Fruit fly (Drosophila melanogaster) whole organism, embryonic: ENCODE measurements around the gene Mdh2.
A peak's percentile ranks its signal among the peaks of the same experiment; 100 is the strongest.

ENCODE experiments used
- Abd-B ChIP-seq: fragments of 200-800 bp; sonication (Bioruptor generic); optimal IDR thresholded peaks from 2 replicates; lab custom pipeline; 2018; ENCODE audit warnings: missing biosample characterization, mild to moderate bottlenecking, missing genetic modification characterization, moderate library complexity
- BEAF-32 ChIP-seq: fragments of 200-800 bp; sonication (Bioruptor generic); optimal IDR thresholded peaks from 3 replicates; lab custom pipeline; 2017; ENCODE audit warnings: missing biosample characterization, missing genetic modification characterization, mild to moderate bottlenecking, moderate library complexity, missing genetic modification reagents
- Bgb ChIP-seq: fragments of 200-800 bp; sonication (Bioruptor generic); IDR thresholded peaks from 2 replicates; pipeline ENCODE4 v1.3.6; 2022; ENCODE audit warnings: missing biosample characterization, missing genetic modification characterization; ENCODE audit not compliant: partially characterized antibody
- C15 ChIP-seq: fragments of 200-800 bp; sonication (Bioruptor generic); IDR thresholded peaks from 3 replicates; pipeline ENCODE4 v1.3.6; 2022; ENCODE audit warnings: missing biosample characterization, missing genetic modification characterization
- CG10366 ChIP-seq: fragments of 200-800 bp; sonication (Bioruptor generic); IDR thresholded peaks from 2 replicates; pipeline ENCODE4 v1.3.6; 2022; ENCODE audit warnings: missing biosample characterization, missing genetic modification characterization
- CG11093 ChIP-seq: fragments of 200-800 bp; sonication (Bioruptor generic); IDR thresholded peaks from 3 replicates; pipeline ENCODE4 v1.3.6; 2022; ENCODE audit warnings: missing biosample characterization, missing genetic modification characterization
- CG13296 ChIP-seq: fragments of 200-800 bp; sonication (Bioruptor generic); optimal IDR thresholded peaks from 3 replicates; lab custom pipeline; 2018; ENCODE audit warnings: missing biosample characterization, mild to moderate bottlenecking, missing genetic modification characterization
- CG13894 ChIP-seq: fragments of 200-800 bp; sonication (Bioruptor generic); optimal IDR thresholded peaks from 3 replicates; lab custom pipeline; 2018; ENCODE audit warnings: missing biosample characterization, mild to moderate bottlenecking, missing genetic modification characterization, moderate library complexity
- CG1529 ChIP-seq: fragments of 200-800 bp; sonication (Bioruptor generic); optimal IDR thresholded peaks from 3 replicates; lab custom pipeline; 2018; ENCODE audit warnings: missing biosample characterization, missing genetic modification characterization
- CG1603 ChIP-seq: fragments of 200-800 bp; sonication (Bioruptor generic); optimal IDR thresholded peaks from 2 replicates; lab custom pipeline; 2019; ENCODE audit warnings: missing biosample characterization, mild to moderate bottlenecking, missing genetic modification characterization, moderate library complexity
- CG17359 ChIP-seq: fragments of 200-800 bp; sonication (Bioruptor generic); optimal IDR thresholded peaks from 3 replicates; lab custom pipeline; 2018; ENCODE audit warnings: missing biosample characterization, mild to moderate bottlenecking, missing genetic modification characterization, moderate library complexity
- CG2889 ChIP-seq: fragments of 200-800 bp; sonication (Bioruptor generic); IDR thresholded peaks from 3 replicates; pipeline ENCODE4 v1.3.6; 2022; ENCODE audit warnings: missing biosample characterization, missing genetic modification characterization
- CG6175 ChIP-seq: fragments of 200-800 bp; sonication (Bioruptor generic); IDR thresholded peaks from 3 replicates; pipeline ENCODE4 v1.3.6; 2022; ENCODE audit warnings: missing biosample characterization, missing genetic modification characterization
- CG6765 ChIP-seq: fragments of 200-800 bp; sonication (Bioruptor generic); optimal IDR thresholded peaks from 3 replicates; lab custom pipeline; 2017; ENCODE audit warnings: missing biosample characterization, mild to moderate bottlenecking, missing genetic modification characterization
- CG7556 ChIP-seq: fragments of 200-800 bp; sonication (Bioruptor generic); optimal IDR thresholded peaks from 2 replicates; lab custom pipeline; 2017; ENCODE audit warnings: missing biosample characterization, mild to moderate bottlenecking, missing genetic modification characterization
- CG9817 ChIP-seq: fragments of 200-800 bp; sonication (Bioruptor generic); optimal IDR thresholded peaks from 2 replicates; lab custom pipeline; 2018; ENCODE audit warnings: missing biosample characterization, mild to moderate bottlenecking, missing genetic modification characterization, moderate library complexity
- CTCF ChIP-seq: fragments of 200-800 bp; sonication (Bioruptor generic); optimal IDR thresholded peaks from 2 replicates; lab custom pipeline; 2017; ENCODE audit warnings: missing biosample characterization, mild to moderate bottlenecking, missing genetic modification characterization, moderate library complexity
- Dp ChIP-seq: fragments of 200-800 bp; sonication (Bioruptor generic); optimal IDR thresholded peaks from 2 replicates; lab custom pipeline; 2018; ENCODE audit warnings: missing biosample characterization, mild to moderate bottlenecking, missing genetic modification characterization, moderate library complexity
- E2f2 ChIP-seq: fragments of 200-800 bp; sonication (Bioruptor generic); IDR thresholded peaks from 2 replicates; pipeline ENCODE4 v1.3.6; 2022; ENCODE audit warnings: missing biosample characterization, missing genetic modification characterization
- ERR ChIP-seq: fragments of 200-800 bp; sonication (Bioruptor generic); optimal IDR thresholded peaks from 2 replicates; lab custom pipeline; 2016; ENCODE audit warnings: missing biosample characterization, missing genetic modification characterization
- Elba2 ChIP-seq: fragments of 200-800 bp; sonication (Bioruptor generic); optimal IDR thresholded peaks from 3 replicates; lab custom pipeline; 2016; ENCODE audit warnings: missing biosample characterization, missing genetic modification characterization
- Ets97D ChIP-seq: fragments of 200-800 bp; sonication (Bioruptor generic); optimal IDR thresholded peaks from 3 replicates; lab custom pipeline; 2016; ENCODE audit warnings: missing biosample characterization, missing genetic modification characterization
- HLH54F ChIP-seq: fragments of 200-800 bp; sonication (Bioruptor generic); optimal IDR thresholded peaks from 3 replicates; lab custom pipeline; 2016; ENCODE audit warnings: missing biosample characterization, missing genetic modification characterization
- Lhr ChIP-seq: fragments of 200-800 bp; sonication (Bioruptor generic); optimal IDR thresholded peaks from 3 replicates; lab custom pipeline; 2017; ENCODE audit warnings: mild to moderate bottlenecking, missing biosample characterization, missing genetic modification reagents, missing genetic modification characterization
- MBD-R2 ChIP-seq: fragments of 200-800 bp; sonication (Bioruptor generic); IDR thresholded peaks from 2 replicates; pipeline ENCODE4 v1.3.6; 2022; ENCODE audit warnings: missing biosample characterization, missing genetic modification characterization
- MESR4 ChIP-seq: fragments of 200-800 bp; sonication (Bioruptor generic); optimal IDR thresholded peaks from 2 replicates; lab custom pipeline; 2018; ENCODE audit warnings: missing biosample characterization, mild to moderate bottlenecking, missing genetic modification characterization, moderate library complexity
- Mad ChIP-seq: fragments of 200-800 bp; sonication (Bioruptor generic); optimal IDR thresholded peaks from 2 replicates; lab custom pipeline; 2016; ENCODE audit warnings: missing biosample characterization, missing genetic modification characterization
- NC2β ChIP-seq: fragments of 200-800 bp; sonication (Bioruptor generic); optimal IDR thresholded peaks from 2 replicates; lab custom pipeline; 2016; ENCODE audit warnings: missing biosample characterization, missing genetic modification characterization
- Trl ChIP-seq, 3 experiments: fragments of >200 bp in 2 of 3; fragments of 200-800 bp in 1 of 3; sonication (Bioruptor generic) in 1 of 3; optimal IDR thresholded peaks; 2 replicates in 1 of 3; 3 replicates in 2 of 3; lab custom pipeline; 2016 to 2017; ENCODE audit warnings: missing biosample characterization in 1 of 3, missing genetic modification characterization in 1 of 3
- corto ChIP-seq: fragments of 200-800 bp; sonication (Bioruptor generic); optimal IDR thresholded peaks from 2 replicates; lab custom pipeline; 2016; ENCODE audit warnings: missing biosample characterization, mild to moderate bottlenecking, missing genetic modification characterization, moderate library complexity
- croc ChIP-seq: fragments of 200-800 bp; sonication (Bioruptor generic); conservative IDR thresholded peaks from 3 replicates; pipeline ENCODE4 v1.3.6; 2022; ENCODE audit warnings: missing biosample characterization, missing genetic modification characterization
- crp ChIP-seq, 2 experiments: fragments of 200-800 bp; sonication (Bioruptor generic); optimal IDR thresholded peaks; 2 replicates in 1 of 2; 3 replicates in 1 of 2; lab custom pipeline; 2017; ENCODE audit warnings: missing biosample characterization in 2 of 2, missing genetic modification characterization in 2 of 2, mild to moderate bottlenecking in 1 of 2, moderate library complexity in 1 of 2
- dan ChIP-seq: fragments of 200-800 bp; sonication (Bioruptor generic); IDR thresholded peaks from 2 replicates; pipeline ENCODE4 v1.3.6; 2022; ENCODE audit warnings: missing biosample characterization, missing genetic modification characterization
- dpn ChIP-seq, 2 experiments: fragments of 200-800 bp; sonication (Bioruptor generic); optimal IDR thresholded peaks; 3 replicates each; lab custom pipeline; 2016; ENCODE audit warnings: missing biosample characterization in 2 of 2, missing genetic modification characterization in 2 of 2
- ewg ChIP-seq: fragments of 200-800 bp; sonication (Bioruptor generic); optimal IDR thresholded peaks from 3 replicates; lab custom pipeline; 2017; ENCODE audit warnings: mild to moderate bottlenecking, missing biosample characterization, missing genetic modification reagents, missing genetic modification characterization
- fd96Cb ChIP-seq: fragments of 200-800 bp; sonication (Bioruptor generic); optimal IDR thresholded peaks from 2 replicates; lab custom pipeline; 2018; ENCODE audit warnings: missing biosample characterization, mild to moderate bottlenecking, missing genetic modification characterization, moderate library complexity
- gsb ChIP-seq: fragments of 200-800 bp; sonication (Bioruptor generic); IDR thresholded peaks from 2 replicates; pipeline ENCODE4 v1.3.6; 2022; ENCODE audit warnings: missing biosample characterization, missing genetic modification characterization
- gsb-n ChIP-seq: fragments of 200-800 bp; sonication (Bioruptor generic); optimal IDR thresholded peaks from 3 replicates; lab custom pipeline; 2018; ENCODE audit warnings: missing biosample characterization, mild to moderate bottlenecking, missing genetic modification characterization
- hkb ChIP-seq, 2 experiments: fragments of 200-800 bp in 1 of 2; fragments of >200 bp in 1 of 2; sonication (Bioruptor generic) in 1 of 2; IDR thresholded peaks in 1 of 2; optimal IDR thresholded peaks in 1 of 2; 2 replicates each; pipeline versions ENCODE4 v1.3.6 to Lab custom; 2017 to 2022; ENCODE audit warnings: missing biosample characterization in 1 of 2, missing genetic modification characterization in 1 of 2
- lilli ChIP-seq: fragments of 200-800 bp; sonication (Bioruptor generic); optimal IDR thresholded peaks from 3 replicates; lab custom pipeline; 2016; ENCODE audit warnings: missing biosample characterization, missing genetic modification characterization
- nerfin-1 ChIP-seq: fragments of 200-800 bp; sonication (Bioruptor generic); optimal IDR thresholded peaks from 3 replicates; lab custom pipeline; 2019; ENCODE audit warnings: missing biosample characterization, mild to moderate bottlenecking, missing genetic modification characterization, moderate library complexity
- peb ChIP-seq: fragments of 200-800 bp; sonication (Bioruptor generic); IDR thresholded peaks from 2 replicates; pipeline ENCODE4 v1.3.6; 2022; ENCODE audit warnings: missing biosample characterization, missing genetic modification characterization
- phol ChIP-seq: fragments of 200-800 bp; sonication (Bioruptor generic); optimal IDR thresholded peaks from 3 replicates; lab custom pipeline; 2018; ENCODE audit warnings: missing biosample characterization, mild to moderate bottlenecking, missing genetic modification characterization, moderate library complexity
- row ChIP-seq: fragments of 200-800 bp; sonication (Bioruptor generic); IDR thresholded peaks from 3 replicates; pipeline ENCODE4 v1.3.6; 2022; ENCODE audit warnings: missing biosample characterization, missing genetic modification characterization
- sim ChIP-seq: fragments of 200-800 bp; sonication (Bioruptor generic); IDR thresholded peaks from 2 replicates; pipeline ENCODE4 v1.3.6; 2022; ENCODE audit warnings: missing biosample characterization, missing genetic modification characterization
- so ChIP-seq: fragments of 200-800 bp; sonication (Bioruptor generic); IDR thresholded peaks from 3 replicates; pipeline ENCODE4 v1.3.6; 2022; ENCODE audit warnings: missing biosample characterization, missing genetic modification characterization
- stwl ChIP-seq: fragments of 200-800 bp; sonication (Bioruptor generic); optimal IDR thresholded peaks from 3 replicates; lab custom pipeline; 2018; ENCODE audit warnings: missing biosample characterization, mild to moderate bottlenecking, missing genetic modification characterization, moderate library complexity
- yki ChIP-seq: fragments of >200 bp; optimal IDR thresholded peaks from 3 replicates; lab custom pipeline; 2018

Mdh2 gene

DNA sequence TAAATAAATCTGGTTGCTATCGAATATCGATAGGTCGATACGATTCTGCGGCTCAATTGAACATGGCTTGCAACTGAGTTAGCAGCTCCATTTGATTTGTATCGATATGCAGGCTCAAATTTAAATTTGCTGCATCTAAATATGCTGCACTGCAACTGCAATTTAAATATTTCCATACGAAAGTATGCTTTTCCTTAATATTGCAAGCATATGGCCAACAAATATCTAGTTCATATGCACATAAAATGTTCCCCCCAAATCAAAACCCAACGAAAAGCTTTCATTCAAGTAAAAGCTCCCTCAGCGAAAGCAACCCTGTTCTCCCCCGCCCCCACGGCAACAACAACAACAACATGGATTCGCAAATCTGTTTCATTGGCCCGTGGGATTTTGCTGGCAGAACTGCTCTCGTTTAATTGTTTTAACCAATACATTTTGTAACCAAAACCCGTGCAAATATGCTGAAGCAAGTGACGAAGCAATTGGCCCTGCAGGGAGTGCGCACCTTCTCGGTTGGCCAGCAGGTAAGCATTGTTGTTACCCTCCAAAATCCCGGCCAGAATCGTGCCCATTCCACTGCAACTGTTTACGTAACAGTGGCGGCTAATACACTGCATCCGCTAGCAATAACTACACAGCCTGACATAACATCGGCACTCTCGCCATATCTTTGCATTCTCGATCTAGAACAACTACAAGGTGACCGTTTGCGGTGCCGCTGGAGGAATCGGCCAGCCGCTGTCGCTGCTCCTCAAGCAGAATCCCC lies at the start of gene Mdh2, which contains the start of gene CG7168 (continued):
- TF ChIP-seq dan (GFP tag; lab: Robert Waterston, UW) (no peak), CG1529 (GFP tag; lab: Kevin White, UChicago) (no peak), E2f2 (peak; percentile 80), CG1603 (peak; percentile 53), MESR4 (GFP tag; lab: Kevin White, UChicago) (peak; percentile 34), CG6765 (GFP tag; lab: Kevin White, UChicago) (peak; percentile 36), CTCF (GFP tag; lab: Kevin White, UChicago) (peak; percentile 9), nerfin-1 (tag; lab: Kevin White, UChicago) (peak; percentile 18), crp (GFP tag; optimal IDR thresholded peaks at IDR 0.05; lab: Kevin White, UChicago) (no peak)

DNA sequence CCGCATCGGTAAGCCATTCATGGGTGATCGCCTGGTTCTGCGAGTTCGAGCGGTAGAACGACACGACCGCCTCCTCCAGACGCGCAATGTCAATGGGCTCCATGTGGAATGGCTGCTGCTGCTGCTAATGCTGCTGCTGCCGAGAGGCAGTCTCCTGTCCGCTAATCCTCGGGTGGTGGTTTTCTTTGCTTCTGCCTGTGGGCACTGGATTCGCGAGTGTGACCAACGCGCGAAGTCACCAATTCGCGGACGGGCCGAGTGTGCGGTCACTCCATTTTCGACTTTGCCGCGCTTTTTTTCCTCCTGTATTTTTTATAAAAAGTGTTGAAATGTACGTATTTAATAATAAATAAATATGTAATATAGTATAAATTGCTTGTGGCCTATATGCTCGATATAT lies 43.0 kb upstream of the Mdh2 start, which contains the start of gene cdm:
cdm (minus strand) TSS at position 236 of the 400 bp plus-strand sequence.
- TF ChIP-seq Elba2 = peak; percentile 32
- TF ChIP-seq Mad (GFP tag; lab: Kevin White, UChicago) = no peak
- TF ChIP-seq NC2β (GFP tag; lab: Kevin White, UChicago) = no peak
- no peak for TF ChIP-seq hkb (optimal IDR thresholded peaks at IDR 0.05; lab: Kevin White, UChicago)
- TF ChIP-seq hkb (GFP tag; IDR thresholded peaks at IDR 0.05; lab: Robert Waterston, UW) = no peak
- TF ChIP-seq Abd-B (GFP tag; lab: Kevin White, UChicago) = no peak
- peak; percentile 51 for TF ChIP-seq row (GFP tag; lab: Robert Waterston, UW)
- peak; percentile 0 for TF ChIP-seq Lhr
- TF ChIP-seq corto = no peak
- TF ChIP-seq BEAF-32 = peak; percentile 10
- TF ChIP-seq E2f2 = peak; percentile 88
- no peak for TF ChIP-seq CG11093
- TF ChIP-seq lilli = no peak
- no peak for TF ChIP-seq yki
- no peak for TF ChIP-seq Ets97D (GFP tag; lab: Kevin White, UChicago)
- TF ChIP-seq CG17359 (tag; lab: Kevin White, UChicago) = no peak
- peak; percentile 6 for TF ChIP-seq CG6765 (GFP tag; lab: Kevin White, UChicago)
- TF ChIP-seq CG2889 (GFP tag; lab: Robert Waterston, UW) = no peak
- TF ChIP-seq CG6175 (GFP tag; lab: Robert Waterston, UW) = no peak
- TF ChIP-seq CG9817 (tag; lab: Kevin White, UChicago) = no peak
- no peak for TF ChIP-seq CG13296 (GFP tag; lab: Kevin White, UChicago)
- no peak for TF ChIP-seq gsb-n (tag; lab: Kevin White, UChicago)
- TF ChIP-seq CG7556 (GFP tag; lab: Kevin White, UChicago) = no peak
- TF ChIP-seq so (GFP tag; lab: Robert Waterston, UW) = no peak
- TF ChIP-seq stwl = peak; percentile 86
- no peak for TF ChIP-seq Trl (optimal IDR thresholded peaks at IDR 0.05; lab: Kevin White, UChicago)
- TF ChIP-seq Trl (GFP tag; optimal IDR thresholded peaks at IDR 0.05; lab: Kevin White, UChicago) = no peak
- TF ChIP-seq CG10366 (GFP tag; lab: Robert Waterston, UW) = no peak
- TF ChIP-seq dpn (GFP tag; optimal IDR thresholded peaks at IDR 0.05; lab: Kevin White, UChicago) = no peak
- TF ChIP-seq HLH54F (GFP tag; lab: Kevin White, UChicago) = no peak
- TF ChIP-seq croc (GFP tag; lab: Robert Waterston, UW) = no peak
- no peak for TF ChIP-seq ERR (GFP tag; lab: Kevin White, UChicago)
- TF ChIP-seq gsb (GFP tag; lab: Robert Waterston, UW) = no peak
- TF ChIP-seq phol = no peak
- peak; percentile 82 for TF ChIP-seq Dp (GFP tag; lab: Kevin White, UChicago)
- no peak for TF ChIP-seq peb (GFP tag; lab: Robert Waterston, UW)
- TF ChIP-seq sim (GFP tag; lab: Robert Waterston, UW) = no peak
- TF ChIP-seq fd96Cb (tag; lab: Kevin White, UChicago) = no peak
- TF ChIP-seq MBD-R2 (GFP tag; lab: Robert Waterston, UW) = peak; percentile 87
- TF ChIP-seq ewg = peak; percentile 62
- TF ChIP-seq C15 (GFP tag; lab: Robert Waterston, UW) = no peak
- peak; percentile 42; the same call in 1 of the 2 replicates for TF ChIP-seq Bgb (GFP tag; lab: Robert Waterston, UW)
- TF ChIP-seq CG13894 (tag; lab: Kevin White, UChicago) = no peak
